1 fruit fly cellular context compared by ENCODE assay signal in genomic region chr3R:21808622-21809347, dm6.
TF ChIP-seq lines count a peak whose summit lies in the region.

No protein-coding gene starts in this region.

TF ChIP-seq in whole organism, embryonic, 481 proteins besides CTCF, POLR2A, EP300 and RAD21 (continued from another document and continues in another):
- TF ChIP-seq zfh1 (GFP tag; IDR thresholded peaks at IDR 0.05; lab: Robert Waterston, UW) (no peak), Mrtf (GFP tag; IDR thresholded peaks at IDR 0.05; lab: Robert Waterston, UW) (no peak), sens-2 (GFP tag; IDR thresholded peaks at IDR 0.05; lab: Robert Waterston, UW) (no peak), hth (optimal IDR thresholded peaks at IDR 0.05; lab: Kevin White, UChicago) (no peak), CG17802 (tag; optimal IDR thresholded peaks at IDR 0.05; lab: Kevin White, UChicago) (no peak), gt (GFP tag; IDR thresholded peaks at IDR 0.05; lab: Robert Waterston, UW) (no peak), CG32772 (GFP tag; IDR thresholded peaks at IDR 0.05; lab: Robert Waterston, UW) (no peak), NfI (GFP tag; optimal IDR thresholded peaks at IDR 0.05; lab: Kevin White, UChicago) (no peak), en (GFP tag; optimal IDR thresholded peaks at IDR 0.05; lab: Kevin White, UChicago) (no peak), her (GFP tag; optimal IDR thresholded peaks at IDR 0.05; lab: Kevin White, UChicago) (no peak), tna (GFP tag; IDR thresholded peaks at IDR 0.05; lab: Robert Waterston, UW; ENCODE audit: partially characterized antibody) (no peak), CG9797 (GFP tag; optimal IDR thresholded peaks at IDR 0.05; lab: Kevin White, UChicago) (no peak), CG4328 (GFP tag; optimal IDR thresholded peaks at IDR 0.05; lab: Kevin White, UChicago) (no peak), wdn (GFP tag; IDR thresholded peaks at IDR 0.05; lab: Robert Waterston, UW) (no peak), ap (GFP tag; IDR thresholded peaks at IDR 0.05; lab: Robert Waterston, UW) (no peak), CG13894 (tag; optimal IDR thresholded peaks at IDR 0.05; lab: Kevin White, UChicago) (no peak), CG8388 (GFP tag; optimal IDR thresholded peaks at IDR 0.05; lab: Kevin White, UChicago) (no peak), CG15696 (tag; optimal IDR thresholded peaks at IDR 0.05; lab: Kevin White, UChicago) (no peak), CG12219 (GFP tag; optimal IDR thresholded peaks at IDR 0.05; lab: Kevin White, UChicago) (no peak), CG1529 (GFP tag; optimal IDR thresholded peaks at IDR 0.05; lab: Kevin White, UChicago) (no peak), ttk (GFP tag; IDR thresholded peaks at IDR 0.05; lab: Robert Waterston, UW) (no peak), CG33557 (GFP tag; optimal IDR thresholded peaks at IDR 0.05; lab: Kevin White, UChicago) (no peak), CG7987 (GFP tag; optimal IDR thresholded peaks at IDR 0.05; lab: Kevin White, UChicago) (no peak), slou (GFP tag; optimal IDR thresholded peaks at IDR 0.05; lab: Kevin White, UChicago) (no peak), GATAe (GFP tag; conservative IDR thresholded peaks at IDR 0.05; lab: Robert Waterston, UW) (no peak), z (GFP tag; IDR thresholded peaks at IDR 0.05; lab: Robert Waterston, UW) (no peak), CG14667 (GFP tag; IDR thresholded peaks at IDR 0.05; lab: Robert Waterston, UW) (no peak), Spps (tag; optimal IDR thresholded peaks at IDR 0.05; lab: Kevin White, UChicago) (no peak), ash1 (GFP tag; optimal IDR thresholded peaks at IDR 0.05; lab: Kevin White, UChicago) (no peak), fd96Cb (tag; optimal IDR thresholded peaks at IDR 0.05; lab: Kevin White, UChicago) (no peak), CG2678 (tag; optimal IDR thresholded peaks at IDR 0.05; lab: Kevin White, UChicago) (peak; percentile 54), lbe (GFP tag; optimal IDR thresholded peaks at IDR 0.05; lab: Kevin White, UChicago) (no peak), NC2α (GFP tag; optimal IDR thresholded peaks at IDR 0.05; lab: Kevin White, UChicago) (no peak), aop (GFP tag; IDR thresholded peaks at IDR 0.05; lab: Robert Waterston, UW) (no peak), exex (tag; optimal IDR thresholded peaks at IDR 0.05; lab: Kevin White, UChicago) (no peak), Nf-YA (GFP tag; IDR thresholded peaks at IDR 0.05; lab: Robert Waterston, UW) (no peak), Lpt (GFP tag; optimal IDR thresholded peaks at IDR 0.05; lab: Kevin White, UChicago) (no peak), CG32767 (GFP tag; IDR thresholded peaks at IDR 0.05; lab: Robert Waterston, UW) (no peak), CG7357 (GFP tag; IDR thresholded peaks at IDR 0.05; lab: Robert Waterston, UW) (no peak), CG6791 (GFP tag; IDR thresholded peaks at IDR 0.05; lab: Robert Waterston, UW; ENCODE audit: partially characterized antibody) (no peak), CG11723 (GFP tag; optimal IDR thresholded peaks at IDR 0.05; lab: Kevin White, UChicago) (no peak), CG17385 (GFP tag; optimal IDR thresholded peaks at IDR 0.05; lab: Kevin White, UChicago) (no peak), bigmax (GFP tag; optimal IDR thresholded peaks at IDR 0.05; lab: Kevin White, UChicago) (no peak), Pdp1 (GFP tag; optimal IDR thresholded peaks at IDR 0.05; lab: Kevin White, UChicago) (no peak), pnt (GFP tag; optimal IDR thresholded peaks at IDR 0.05; lab: Kevin White, UChicago) (no peak), CG34224 (GFP tag; IDR thresholded peaks at IDR 0.05; lab: Robert Waterston, UW; ENCODE audit: partially characterized antibody) (no peak), CG4820 (GFP tag; optimal IDR thresholded peaks at IDR 0.05; lab: Kevin White, UChicago) (no peak), CG14965 (GFP tag; optimal IDR thresholded peaks at IDR 0.05; lab: Kevin White, UChicago; ENCODE audit: borderline replicate concordance) (no peak), wek (GFP tag; optimal IDR thresholded peaks at IDR 0.05; lab: Kevin White, UChicago) (no peak), az2 (GFP tag; optimal IDR thresholded peaks at IDR 0.05; lab: Kevin White, UChicago) (no peak), Dbx (GFP tag; IDR thresholded peaks at IDR 0.05; lab: Robert Waterston, UW) (no peak), CG16813 (GFP tag; IDR thresholded peaks at IDR 0.05; lab: Robert Waterston, UW; ENCODE audit: partially characterized antibody) (no peak), ems (GFP tag; optimal IDR thresholded peaks at IDR 0.05; lab: Kevin White, UChicago) (no peak), repo (GFP tag; optimal IDR thresholded peaks at IDR 0.05; lab: Kevin White, UChicago) (no peak), CG12071 (GFP tag; optimal IDR thresholded peaks at IDR 0.05; lab: Kevin White, UChicago) (no peak), Dip2 (GFP tag; IDR thresholded peaks at IDR 0.05; lab: Robert Waterston, UW) (no peak), yki (optimal IDR thresholded peaks at IDR 0.05; lab: Kevin White, UChicago) (no peak), CG1602 (GFP tag; optimal IDR thresholded peaks at IDR 0.05; lab: Kevin White, UChicago) (no peak), dpn (GFP tag; optimal IDR thresholded peaks at IDR 0.05; lab: Kevin White, UChicago) (no peak), tap (tag; optimal IDR thresholded peaks at IDR 0.05; lab: Kevin White, UChicago) (no peak), ERR (GFP tag; optimal IDR thresholded peaks at IDR 0.05; lab: Kevin White, UChicago) (no peak), dmrt11E (tag; optimal IDR thresholded peaks at IDR 0.05; lab: Kevin White, UChicago) (no peak), CG10274 (GFP tag; optimal IDR thresholded peaks at IDR 0.05; lab: Kevin White, UChicago) (no peak), scrt (GFP tag; optimal IDR thresholded peaks at IDR 0.05; lab: Kevin White, UChicago) (no peak), CG18011 (GFP tag; optimal IDR thresholded peaks at IDR 0.05; lab: Kevin White, UChicago) (no peak), Ada2b (GFP tag; IDR thresholded peaks at IDR 0.05; lab: Robert Waterston, UW) (no peak), Bgb (GFP tag; IDR thresholded peaks at IDR 0.05; lab: Robert Waterston, UW; ENCODE audit: partially characterized antibody) (peak; percentile 36; the same call in 1 of the 2 replicates), gcm (GFP tag; optimal IDR thresholded peaks at IDR 0.05; lab: Kevin White, UChicago) (no peak), Six4 (GFP tag; optimal IDR thresholded peaks at IDR 0.05; lab: Kevin White, UChicago) (no peak), Ets97D (GFP tag; optimal IDR thresholded peaks at IDR 0.05; lab: Kevin White, UChicago) (no peak), Usf (GFP tag; optimal IDR thresholded peaks at IDR 0.05; lab: Kevin White, UChicago) (no peak), CG18599 (GFP tag; optimal IDR thresholded peaks at IDR 0.05; lab: Kevin White, UChicago) (peak; percentile 70), vfl (GFP tag; optimal IDR thresholded peaks at IDR 0.05; lab: Kevin White, UChicago) (no peak), CG9727 (GFP tag; optimal IDR thresholded peaks at IDR 0.05; lab: Kevin White, UChicago) (peak; percentile 25), CrebB (tag; optimal IDR thresholded peaks at IDR 0.05; lab: Kevin White, UChicago) (no peak), jing (GFP tag; optimal IDR thresholded peaks at IDR 0.05; lab: Kevin White, UChicago) (no peak), grau (tag; optimal IDR thresholded peaks at IDR 0.05; lab: Kevin White, UChicago) (peak; percentile 42), klu (GFP tag; IDR thresholded peaks at IDR 0.05; lab: Robert Waterston, UW) (no peak), cas (GFP tag; IDR thresholded peaks at IDR 0.05; lab: Robert Waterston, UW) (no peak), wor (GFP tag; IDR thresholded peaks at IDR 0.05; lab: Robert Waterston, UW) (no peak), sob (GFP tag; IDR thresholded peaks at IDR 0.05; lab: Robert Waterston, UW) (no peak), Hr39 (optimal IDR thresholded peaks at IDR 0.05; lab: Kevin White, UChicago) (no peak), esg (GFP tag; conservative IDR thresholded peaks at IDR 0.05; lab: Robert Waterston, UW) (no peak), abd-A (tag; optimal IDR thresholded peaks at IDR 0.05; lab: Kevin White, UChicago) (no peak), Doc2 (GFP tag; IDR thresholded peaks at IDR 0.05; lab: Robert Waterston, UW) (no peak), eyg (GFP tag; optimal IDR thresholded peaks at IDR 0.05; lab: Kevin White, UChicago) (no peak), Awh (GFP tag; IDR thresholded peaks at IDR 0.05; lab: Robert Waterston, UW) (no peak), Optix (GFP tag; IDR thresholded peaks at IDR 0.05; lab: Robert Waterston, UW) (no peak), vnd (GFP tag; IDR thresholded peaks at IDR 0.05; lab: Robert Waterston, UW; ENCODE audit: partially characterized antibody) (no peak), CG13296 (GFP tag; optimal IDR thresholded peaks at IDR 0.05; lab: Kevin White, UChicago) (peak; percentile 30), grn (GFP tag; optimal IDR thresholded peaks at IDR 0.05; lab: Kevin White, UChicago) (no peak), lov (optimal IDR thresholded peaks at IDR 0.05; lab: Kevin White, UChicago) (no peak), lov (GFP tag; IDR thresholded peaks at IDR 0.05; lab: Robert Waterston, UW) (no peak), Eip74EF (GFP tag; optimal IDR thresholded peaks at IDR 0.05; lab: Kevin White, UChicago) (no peak), fd64A (GFP tag; optimal IDR thresholded peaks at IDR 0.05; lab: Kevin White, UChicago) (no peak), CG3163 (GFP tag; optimal IDR thresholded peaks at IDR 0.05; lab: Kevin White, UChicago) (no peak), oc (tag; optimal IDR thresholded peaks at IDR 0.05; lab: Kevin White, UChicago) (no peak), amos (GFP tag; IDR thresholded peaks at IDR 0.05; lab: Robert Waterston, UW; ENCODE audit: partially characterized antibody) (no peak), CG6765 (GFP tag; optimal IDR thresholded peaks at IDR 0.05; lab: Kevin White, UChicago) (no peak), Sin3A (optimal IDR thresholded peaks at IDR 0.05; lab: Kevin White, UChicago) (no peak), CG6175 (GFP tag; IDR thresholded peaks at IDR 0.05; lab: Robert Waterston, UW) (no peak), Sry-δ (GFP tag; optimal IDR thresholded peaks at IDR 0.05; lab: Kevin White, UChicago) (no peak), Xrp1 (GFP tag; IDR thresholded peaks at IDR 0.05; lab: Robert Waterston, UW) (no peak), dm (GFP tag; optimal IDR thresholded peaks at IDR 0.05; lab: Kevin White, UChicago) (no peak), CG15514 (GFP tag; optimal IDR thresholded peaks at IDR 0.05; lab: Kevin White, UChicago) (peak; percentile 10), Hr3 (GFP tag; optimal IDR thresholded peaks at IDR 0.05; lab: Kevin White, UChicago) (no peak), crol (GFP tag; IDR thresholded peaks at IDR 0.05; lab: Robert Waterston, UW) (no peak), CG12391 (tag; optimal IDR thresholded peaks at IDR 0.05; lab: Kevin White, UChicago) (no peak), CG31365 (tag; optimal IDR thresholded peaks at IDR 0.05; lab: Kevin White, UChicago) (peak; percentile 63), bab2 (GFP tag; optimal IDR thresholded peaks at IDR 0.05; lab: Kevin White, UChicago) (no peak), CG4617 (GFP tag; optimal IDR thresholded peaks at IDR 0.05; lab: Kevin White, UChicago; ENCODE audit: borderline replicate concordance) (no peak), Ravus (GFP tag; IDR thresholded peaks at IDR 0.05; lab: Robert Waterston, UW) (no peak), toy (GFP tag; IDR thresholded peaks at IDR 0.05; lab: Robert Waterston, UW) (no peak), Fer1 (GFP tag; optimal IDR thresholded peaks at IDR 0.05; lab: Kevin White, UChicago) (no peak), tll (GFP tag; optimal IDR thresholded peaks at IDR 0.05; lab: Kevin White, UChicago) (peak in 1 of 2 experiments; percentile 47), CG15011 (GFP tag; optimal IDR thresholded peaks at IDR 0.05; lab: Kevin White, UChicago) (no peak), gro (GFP tag; optimal IDR thresholded peaks at IDR 0.05; lab: Kevin White, UChicago) (no peak), CG11560 (tag; IDR thresholded peaks at IDR 0.05; lab: Robert Waterston, UW) (no peak), gsb-n (tag; optimal IDR thresholded peaks at IDR 0.05; lab: Kevin White, UChicago) (no peak), CG7556 (GFP tag; optimal IDR thresholded peaks at IDR 0.05; lab: Kevin White, UChicago) (peak; percentile 61), sqz (GFP tag; optimal IDR thresholded peaks at IDR 0.05; lab: Kevin White, UChicago) (no peak), CG12299 (tag; optimal IDR thresholded peaks at IDR 0.05; lab: Kevin White, UChicago) (no peak), tx (GFP tag; optimal IDR thresholded peaks at IDR 0.05; lab: Kevin White, UChicago) (no peak), E2f2 (GFP tag; IDR thresholded peaks at IDR 0.05; lab: Robert Waterston, UW) (no peak), CG16815 (GFP tag; optimal IDR thresholded peaks at IDR 0.05; lab: Kevin White, UChicago) (no peak), zf30C (GFP tag; optimal IDR thresholded peaks at IDR 0.05; lab: Kevin White, UChicago) (no peak), sug (tag; optimal IDR thresholded peaks at IDR 0.05; lab: Kevin White, UChicago) (no peak), CG8944 (GFP tag; optimal IDR thresholded peaks at IDR 0.05; lab: Kevin White, UChicago) (no peak), so (GFP tag; IDR thresholded peaks at IDR 0.05; lab: Robert Waterston, UW) (no peak), unpg (GFP tag; optimal IDR thresholded peaks at IDR 0.05; lab: Kevin White, UChicago) (no peak), CG8924 (tag; optimal IDR thresholded peaks at IDR 0.05; lab: Kevin White, UChicago) (no peak), Ets65A (GFP tag; lab: Kevin White, UChicago) (peak; percentile 69), PHDP (tag; optimal IDR thresholded peaks at IDR 0.05; lab: Kevin White, UChicago) (no peak), CG30431 (GFP tag; optimal IDR thresholded peaks at IDR 0.05; lab: Kevin White, UChicago) (no peak), chn (GFP tag; optimal IDR thresholded peaks at IDR 0.05; lab: Kevin White, UChicago) (no peak), Hr51 (GFP tag; optimal IDR thresholded peaks at IDR 0.05; lab: Kevin White, UChicago) (peak in 1 of 2 experiments; percentile 35), CG30020 (tag; optimal IDR thresholded peaks at IDR 0.05; lab: Kevin White, UChicago) (no peak), CG4282 (GFP tag; optimal IDR thresholded peaks at IDR 0.05; lab: Kevin White, UChicago) (no peak), Drgx (GFP tag; IDR thresholded peaks at IDR 0.05; lab: Robert Waterston, UW) (no peak), CG10147 (GFP tag; optimal IDR thresholded peaks at IDR 0.05; lab: Kevin White, UChicago) (no peak), ci (GFP tag; IDR thresholded peaks at IDR 0.05; lab: Robert Waterston, UW) (no peak), bowl (GFP tag; IDR thresholded peaks at IDR 0.05; lab: Robert Waterston, UW) (no peak)
